Fruit fly (Drosophila melanogaster): ENCODE results near the gene Rab19.

Gene Rab19

DNA sequence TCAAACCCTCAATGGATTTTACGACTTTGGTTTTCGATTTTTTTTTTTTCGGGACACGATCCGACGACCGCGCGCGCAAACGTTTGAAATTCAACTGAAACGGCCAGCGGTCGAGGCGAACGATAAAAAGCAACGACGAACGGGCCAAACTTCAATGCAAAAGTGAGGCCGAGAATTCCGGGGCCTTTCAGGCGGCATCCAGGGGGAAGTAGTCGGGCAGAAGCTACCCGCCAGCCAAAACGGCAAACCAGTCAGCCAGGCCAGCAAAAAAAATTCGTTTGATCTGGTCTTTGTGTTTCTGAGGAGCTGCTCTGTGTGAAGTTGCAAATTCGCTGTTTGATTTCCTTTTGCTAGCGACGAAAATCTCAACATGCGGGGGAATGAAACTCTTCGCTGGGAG lies 1.6 kb upstream of the Rab19 start, which contains the start of gene CG7201:
TSS of gene CG7201 (minus strand) at position 101 of the 400 bp plus-strand sequence.
- TF ChIP-seq rn (GFP tag; IDR thresholded peaks at IDR 0.05) (peak; percentile 4; the same call in 1 of the 2 replicates), CG4496 (GFP tag; IDR thresholded peaks at IDR 0.05) (0 out of 3 replicates have a peak, but pooled peaks have one; percentile 16), CG10348 (GFP tag; IDR thresholded peaks at IDR 0.05) (no peak)

DNA sequence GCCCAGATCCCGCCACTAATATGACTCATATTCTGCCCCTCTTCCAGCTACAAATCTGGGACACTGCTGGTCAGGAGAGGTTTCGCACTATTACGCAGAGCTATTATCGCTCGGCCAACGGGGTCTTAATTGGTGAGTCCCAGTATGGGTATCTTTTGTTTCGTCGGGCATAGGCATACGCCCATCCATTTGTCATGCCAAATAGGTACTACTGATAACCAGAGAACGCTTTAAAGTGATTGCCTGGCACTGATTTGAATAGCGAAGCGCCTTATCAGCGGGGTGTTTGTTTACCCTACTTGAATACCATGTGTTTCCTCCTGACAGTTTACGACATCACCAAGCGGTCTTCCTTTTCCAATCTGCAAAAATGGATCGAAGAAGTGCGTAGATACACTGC lies 670 bp downstream of the Rab19 start:
- TF ChIP-seq D1 (tag; optimal IDR thresholded peaks at IDR 0.05) = no peak
- TF ChIP-seq Ets98B (GFP tag; IDR thresholded peaks at IDR 0.05) = no peak
- no peak for TF ChIP-seq EcR (GFP tag; optimal IDR thresholded peaks at IDR 0.05)
- no peak for TF ChIP-seq rn (GFP tag; IDR thresholded peaks at IDR 0.05)
- TF ChIP-seq CG9948 (tag; optimal IDR thresholded peaks at IDR 0.05) = no peak
- TF ChIP-seq CG12605 (GFP tag; IDR thresholded peaks at IDR 0.05) = no peak
- TF ChIP-seq CG15710 (tag; optimal IDR thresholded peaks at IDR 0.05) = no peak
- no peak for TF ChIP-seq Snoo (tag; optimal IDR thresholded peaks at IDR 0.05)
- no peak for TF ChIP-seq CG8301 (tag; optimal IDR thresholded peaks at IDR 0.05)
- no peak for TF ChIP-seq CG10348 (GFP tag; IDR thresholded peaks at IDR 0.05)

DNA sequence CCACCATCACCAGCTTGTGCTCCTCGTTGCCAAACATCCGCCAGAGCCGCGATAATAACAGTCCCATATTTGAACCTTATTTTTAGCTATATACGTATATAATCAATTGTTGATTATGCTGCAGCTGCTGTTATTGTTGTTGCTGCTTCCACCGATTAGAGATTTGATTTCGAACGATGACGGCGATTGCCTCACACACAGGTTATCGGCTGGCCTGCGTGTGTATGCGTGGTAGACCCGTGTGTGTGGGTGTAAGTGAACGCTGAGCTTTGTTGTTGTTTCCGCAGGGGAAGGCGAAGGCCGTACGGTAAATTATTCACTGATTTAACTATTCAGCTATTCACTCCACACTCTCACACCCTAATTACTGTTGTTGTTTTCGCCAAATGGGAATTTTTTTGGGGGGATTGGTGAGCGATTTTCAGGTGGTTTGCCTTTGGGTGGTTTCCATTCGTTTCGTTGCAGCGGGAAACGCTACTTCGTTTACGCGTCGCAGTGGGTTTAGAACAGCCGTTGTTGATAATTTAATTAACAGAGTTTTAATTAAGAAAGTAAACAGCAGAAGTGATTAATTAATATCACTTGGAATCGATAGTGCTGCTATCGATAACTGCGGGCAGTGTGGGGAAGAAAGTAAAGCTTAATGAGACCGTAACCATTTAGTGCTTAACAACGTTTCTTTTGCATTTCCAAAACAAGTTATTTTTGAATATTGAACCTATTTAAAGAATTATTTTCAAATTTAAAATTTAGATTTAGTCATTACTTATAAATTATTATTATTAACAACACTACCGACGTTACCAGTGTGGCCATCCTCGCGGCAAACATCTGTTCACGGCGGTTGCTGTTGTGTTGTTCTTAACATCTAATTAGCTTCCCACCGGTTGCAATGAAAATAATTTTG lies 2.7 kb downstream of the Rab19 start, which contains the start of the genes Arl5 and CG13671:
TSS of gene Arl5 (minus strand) at position 616 of the 907 bp plus-strand sequence.
TSS of gene CG13671 (plus strand) at position 841 of the 907 bp plus-strand sequence.
- TF ChIP-seq Pif1B (GFP tag; optimal IDR thresholded peaks at IDR 0.05) (no peak), CG34367 (tag; optimal IDR thresholded peaks at IDR 0.05) (no peak), CG12605 (GFP tag; IDR thresholded peaks at IDR 0.05) (peak; percentile 54), gl (tag; optimal IDR thresholded peaks at IDR 0.05) (no peak), CG8301 (tag; optimal IDR thresholded peaks at IDR 0.05) (peak; percentile 37), CG32121 (GFP tag; IDR thresholded peaks at IDR 0.05) (peak; percentile 58; the same call in 1 of the 2 replicates), CG9948 (tag; optimal IDR thresholded peaks at IDR 0.05) (peak; percentile 41), CG13204 (GFP tag; optimal IDR thresholded peaks at IDR 0.05) (no peak), D1 (tag; optimal IDR thresholded peaks at IDR 0.05) (no peak), rn (GFP tag; IDR thresholded peaks at IDR 0.05) (0 out of 2 replicates have a peak, but pooled peaks have one; percentile 7), CG4496 (GFP tag; IDR thresholded peaks at IDR 0.05) (peak; percentile 72; the same call in 1 of the 3 replicates), fd96Ca (GFP tag; IDR thresholded peaks at IDR 0.05) (peak; percentile 80), CG8159 (tag; optimal IDR thresholded peaks at IDR 0.05) (peak; percentile 54), Ets98B (GFP tag; IDR thresholded peaks at IDR 0.05) (peak; percentile 59), EcR (GFP tag; optimal IDR thresholded peaks at IDR 0.05) (peak; percentile 5), CG10348 (GFP tag; IDR thresholded peaks at IDR 0.05) (no peak), CG15710 (tag; optimal IDR thresholded peaks at IDR 0.05) (peak; percentile 39), CG14655 (GFP tag; optimal IDR thresholded peaks at IDR 0.05) (no peak), Snoo (tag; optimal IDR thresholded peaks at IDR 0.05) (peak; percentile 53), Pif1A (GFP tag; optimal IDR thresholded peaks at IDR 0.05) (no peak), CG17806 (tag; optimal IDR thresholded peaks at IDR 0.05) (peak; percentile 68)

DNA sequence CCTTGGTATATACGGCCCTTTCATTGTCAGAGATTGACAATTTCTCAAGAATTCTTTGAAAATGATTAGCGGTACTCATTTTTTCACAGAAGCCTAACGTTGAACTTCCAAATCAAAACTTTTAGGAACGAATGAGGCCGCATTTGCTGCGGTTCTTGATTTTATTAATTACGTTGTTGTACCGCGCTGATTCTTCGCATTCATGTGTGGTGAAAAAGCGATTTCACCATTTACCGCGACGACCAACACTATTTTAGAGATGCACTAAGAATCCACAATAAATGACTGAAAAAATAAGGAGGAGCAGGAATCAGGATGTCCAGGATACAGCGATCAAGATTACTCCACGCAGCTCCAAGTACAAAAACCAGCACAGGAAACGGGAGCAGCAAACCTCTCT lies 7.1 kb downstream of the Rab19 start, which contains the start of the genes CG7194 and Sbp2:
TSS of gene CG7194 (minus strand) at position 148 of the 400 bp plus-strand sequence.
TSS of gene Sbp2 (plus strand) at position 246 of the 400 bp plus-strand sequence.
- TF ChIP-seq Ets98B (GFP tag; IDR thresholded peaks at IDR 0.05) (no peak; the same call in 1 of the 2 replicates), CG14655 (GFP tag; optimal IDR thresholded peaks at IDR 0.05) (no peak), gl (tag; optimal IDR thresholded peaks at IDR 0.05) (peak; percentile 6), CG15710 (tag; optimal IDR thresholded peaks at IDR 0.05) (no peak), CG34367 (tag; optimal IDR thresholded peaks at IDR 0.05) (no peak), CG12605 (GFP tag; IDR thresholded peaks at IDR 0.05) (no peak)

DNA sequence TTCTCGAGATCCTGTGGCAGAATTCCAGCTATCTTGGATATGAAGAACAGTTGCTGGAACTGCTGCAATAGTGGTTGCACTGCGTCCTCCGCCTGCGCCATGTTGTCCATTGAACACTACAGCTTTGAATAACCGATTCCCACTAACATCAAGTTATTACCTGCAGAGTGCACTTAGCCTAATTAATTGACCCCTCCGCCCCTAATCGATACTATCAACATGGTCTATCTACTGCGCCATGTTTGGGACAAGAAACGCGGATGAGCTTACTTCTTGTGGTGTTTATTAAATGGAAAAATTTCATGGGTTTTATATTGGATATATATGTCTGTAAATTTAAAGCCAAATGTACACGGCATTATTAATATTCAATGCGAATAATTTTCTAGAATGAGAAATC lies 10.1 kb downstream of the Rab19 start, which contains the start of gene Gr66a:
TSS of gene Gr66a (minus strand) at position 101 of the 400 bp plus-strand sequence.
- no peak for TF ChIP-seq CG4496 (GFP tag; IDR thresholded peaks at IDR 0.05)
- no peak for TF ChIP-seq CG17806 (tag; optimal IDR thresholded peaks at IDR 0.05)
- no peak for TF ChIP-seq CG34367 (tag; optimal IDR thresholded peaks at IDR 0.05)

DNA sequence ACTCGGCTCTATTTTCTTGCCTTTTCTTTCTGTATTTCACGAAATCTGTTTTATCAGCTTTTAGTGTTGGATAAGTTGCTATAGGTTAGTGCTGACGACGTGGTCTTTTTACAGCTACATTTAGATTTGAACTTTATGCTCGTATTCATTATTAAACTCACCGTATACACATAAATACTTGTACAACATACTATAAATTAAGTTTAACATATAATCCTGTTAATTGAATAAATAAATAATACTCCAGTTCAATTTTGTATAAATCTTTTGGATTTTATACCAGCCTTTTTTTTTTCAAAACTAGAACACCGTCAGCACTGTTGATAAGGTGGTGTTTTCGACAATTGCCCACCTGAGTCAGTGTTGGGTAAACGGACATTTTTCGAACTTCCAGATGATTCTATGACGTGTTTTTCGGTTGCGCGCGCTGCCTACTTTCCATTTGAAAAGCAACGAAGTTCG lies 12.1 kb downstream of the Rab19 start, which contains the start of gene BI-1:
TSS of gene BI-1 (minus strand) at position 51 of the 462 bp plus-strand sequence.
- TF ChIP-seq Snoo (tag; optimal IDR thresholded peaks at IDR 0.05) = peak; percentile 62
- peak; percentile 21 for TF ChIP-seq CG34367 (tag; optimal IDR thresholded peaks at IDR 0.05)
- TF ChIP-seq CG12605 (GFP tag; IDR thresholded peaks at IDR 0.05) = no peak
- TF ChIP-seq CG13204 (GFP tag; optimal IDR thresholded peaks at IDR 0.05) = no peak
- peak; percentile 69 for TF ChIP-seq CG15710 (tag; optimal IDR thresholded peaks at IDR 0.05)
- peak; percentile 33 for TF ChIP-seq CG17806 (tag; optimal IDR thresholded peaks at IDR 0.05)
- TF ChIP-seq fd96Ca (GFP tag; IDR thresholded peaks at IDR 0.05) = no peak
- no peak for TF ChIP-seq D1 (tag; optimal IDR thresholded peaks at IDR 0.05)
- TF ChIP-seq Ets98B (GFP tag; IDR thresholded peaks at IDR 0.05) = no peak
- peak; percentile 43 for TF ChIP-seq CG9948 (tag; optimal IDR thresholded peaks at IDR 0.05)
- no peak for TF ChIP-seq Pif1A (GFP tag; optimal IDR thresholded peaks at IDR 0.05)

Data from whole organism, pupa.